Worm (Caenorhabditis elegans): ENCODE measurements around the gene rpl-18.

DNA sequence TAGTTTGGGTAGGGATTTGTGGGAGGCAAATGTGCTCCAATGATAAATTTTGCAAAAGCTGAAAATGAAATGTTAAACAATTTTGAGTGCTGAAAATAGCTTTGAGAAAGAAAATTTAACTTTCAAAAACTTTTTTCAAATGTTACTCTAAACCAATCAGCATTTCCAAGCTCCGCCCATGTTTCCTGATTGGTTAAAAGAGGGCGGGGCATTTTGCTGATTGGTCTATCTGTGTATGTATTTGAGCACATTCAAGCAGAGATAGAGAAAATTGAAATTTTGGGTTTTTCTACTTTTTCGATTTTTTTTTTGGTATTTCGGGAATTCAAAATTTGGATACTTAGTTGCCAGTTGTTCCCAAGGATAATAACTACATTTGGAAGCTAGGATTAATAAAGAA is 13.0 kb upstream of the rpl-18 start:
- no peak for TF ChIP-seq ama-1 (optimal IDR thresholded peaks at IDR 0.05)
- no peak for TF ChIP-seq tbx-11 (GFP tag; IDR thresholded peaks at IDR 0.05)
- TF ChIP-seq F13C5.2 (tag; optimal IDR thresholded peaks at IDR 0.05) = no peak
